Worm (Caenorhabditis elegans): ENCODE measurements around the gene D2023.4.

DNA sequence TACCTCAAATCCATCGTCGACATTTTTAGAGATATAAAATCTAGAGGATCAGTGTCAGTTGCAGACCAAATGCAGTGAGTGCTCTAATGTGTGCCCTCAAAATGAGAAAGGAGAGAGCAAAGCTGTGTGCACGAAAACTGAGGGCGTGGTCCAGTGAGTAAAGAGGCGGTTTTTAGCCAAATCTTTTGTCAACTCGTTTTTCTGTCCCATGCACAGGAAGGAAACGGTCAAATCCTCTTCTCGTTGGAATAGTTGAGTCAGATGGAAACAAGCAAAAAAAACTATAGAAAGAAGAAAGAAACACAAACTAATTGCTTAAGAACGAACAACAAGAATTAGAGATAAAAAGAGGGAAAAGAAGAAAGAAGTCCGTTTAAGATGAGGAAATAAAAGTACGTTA lies 13.6 kb downstream of the D2023.4 start, which contains the start of gene D2023.3:
- TF ChIP-seq aly-2 (tag; optimal IDR thresholded peaks at IDR 0.05) (no peak), mdl-1 (tag; optimal IDR thresholded peaks at IDR 0.05) (no peak), nhr-6 (tag; optimal IDR thresholded peaks at IDR 0.05) (no peak), lin-39 (tag; optimal IDR thresholded peaks at IDR 0.05) (no peak), F13H6.1 (tag; optimal IDR thresholded peaks at IDR 0.05) (no peak), R02D3.7 (tag; optimal IDR thresholded peaks at IDR 0.05) (no peak), peb-1 (tag; optimal IDR thresholded peaks at IDR 0.05) (no peak)
